Worm (Caenorhabditis elegans) whole organism, late embryonic: ENCODE measurements around the gene nsy-1.

Experiments used
- F13H6.1 ChIP-seq: sonication (generic microtip); optimal IDR thresholded peaks from 2 replicates; lab custom pipeline; 2016; ENCODE audit warnings: missing genetic modification characterization, missing compliant biosample characterization
- K09A11.1 ChIP-seq: sonication (generic microtip); optimal IDR thresholded peaks from 2 replicates; lab custom pipeline; 2017; ENCODE audit warnings: antibody characterized with exemption, mild to moderate bottlenecking, missing genetic modification characterization, missing compliant biosample characterization; ENCODE audit not compliant: insufficient read depth
- T23F11.4 ChIP-seq: fragments of 200-800 bp; sonication (Bioruptor generic); optimal IDR thresholded peaks from 2 replicates; lab custom pipeline; 2018; ENCODE audit warnings: mild to moderate bottlenecking, missing genetic modification characterization, missing compliant biosample characterization
- ahr-1 ChIP-seq: sonication (generic microtip); optimal IDR thresholded peaks from 2 replicates; lab custom pipeline; 2016; ENCODE audit warnings: missing genetic modification characterization, missing compliant biosample characterization
- ceh-19 ChIP-seq: fragments of 200-800 bp; sonication (Bioruptor generic); optimal IDR thresholded peaks from 2 replicates; lab custom pipeline; 2018; ENCODE audit warnings: mild to moderate bottlenecking, missing genetic modification characterization, missing compliant biosample characterization
- ceh-2 ChIP-seq: sonication (generic microtip); optimal IDR thresholded peaks from 2 replicates; lab custom pipeline; 2016; ENCODE audit warnings: missing genotype, missing genetic modification characterization, missing compliant biosample characterization
- ceh-22 ChIP-seq: sonication (generic microtip); optimal IDR thresholded peaks from 2 replicates; lab custom pipeline; 2017; ENCODE audit warnings: missing biosample characterization, missing genetic modification characterization
- ceh-24 ChIP-seq: sonication (generic microtip); optimal IDR thresholded peaks from 2 replicates; lab custom pipeline; 2016; ENCODE audit warnings: mild to moderate bottlenecking, missing genetic modification characterization, missing compliant biosample characterization
- ceh-30 ChIP-seq: fragments of 150-350 bp; optimal IDR thresholded peaks from 2 replicates; lab custom pipeline; 2014; ENCODE audit warnings: missing biosample characterization, missing genetic modification characterization
- ceh-31 ChIP-seq: sonication (generic microtip); optimal IDR thresholded peaks from 2 replicates; lab custom pipeline; 2016; ENCODE audit warnings: missing genetic modification characterization, missing compliant biosample characterization
- ceh-48 ChIP-seq: sonication (generic microtip); optimal IDR thresholded peaks from 2 replicates; lab custom pipeline; 2016; ENCODE audit warnings: missing genetic modification characterization, inconsistent platforms, missing compliant biosample characterization
- ceh-6 ChIP-seq: fragments of 200-800 bp; sonication (Bioruptor generic); optimal IDR thresholded peaks from 2 replicates; lab custom pipeline; 2018; ENCODE audit warnings: mild to moderate bottlenecking, missing genetic modification characterization, missing compliant biosample characterization
- ceh-9 ChIP-seq: sonication (generic microtip); optimal IDR thresholded peaks from 2 replicates; lab custom pipeline; 2016; ENCODE audit warnings: mild to moderate bottlenecking, missing genetic modification characterization, inconsistent platforms, missing compliant biosample characterization
- che-1 ChIP-seq: sonication (generic microtip); optimal IDR thresholded peaks from 2 replicates; lab custom pipeline; 2016; ENCODE audit warnings: mild to moderate bottlenecking, missing genetic modification characterization, missing compliant biosample characterization
- dmd-4 ChIP-seq: sonication (generic microtip); optimal IDR thresholded peaks from 2 replicates; lab custom pipeline; 2016; ENCODE audit warnings: borderline replicate concordance, missing genetic modification characterization, missing compliant biosample characterization
- dve-1 ChIP-seq: sonication (generic microtip); optimal IDR thresholded peaks from 2 replicates; lab custom pipeline; 2017; ENCODE audit warnings: antibody characterized with exemption, mild to moderate bottlenecking, missing genetic modification characterization, missing compliant biosample characterization
- elt-2 ChIP-seq: sonication (generic microtip); optimal IDR thresholded peaks from 2 replicates; lab custom pipeline; 2016; ENCODE audit warnings: missing genetic modification reagents, missing genetic modification characterization, missing compliant biosample characterization
- ets-4 ChIP-seq: sonication (generic microtip); optimal IDR thresholded peaks from 2 replicates; lab custom pipeline; 2016; ENCODE audit warnings: missing genetic modification characterization, missing compliant biosample characterization
- eyg-1 ChIP-seq: sonication (generic microtip); optimal IDR thresholded peaks from 2 replicates; lab custom pipeline; 2016; ENCODE audit warnings: missing genotype, missing genetic modification characterization, missing compliant biosample characterization
- fax-1 ChIP-seq: sonication (generic microtip); optimal IDR thresholded peaks from 2 replicates; lab custom pipeline; 2016; ENCODE audit warnings: missing genotype, missing genetic modification characterization, missing compliant biosample characterization
- fkh-10 ChIP-seq: fragments of 150-350 bp; optimal IDR thresholded peaks from 2 replicates; lab custom pipeline; 2014; ENCODE audit warnings: missing biosample characterization, missing genetic modification reagents, missing genetic modification characterization
- fkh-6 ChIP-seq: sonication (generic microtip); optimal IDR thresholded peaks from 2 replicates; lab custom pipeline; 2016; ENCODE audit warnings: missing genetic modification characterization, missing compliant biosample characterization
- hlh-13 ChIP-seq: fragments of 200-800 bp; sonication (Bioruptor generic); optimal IDR thresholded peaks from 2 replicates; lab custom pipeline; 2018; ENCODE audit warnings: mild to moderate bottlenecking, missing genetic modification characterization, missing compliant biosample characterization
- hlh-30 ChIP-seq: sonication (generic microtip); optimal IDR thresholded peaks from 2 replicates; lab custom pipeline; 2017; ENCODE audit warnings: antibody characterized with exemption, missing genetic modification characterization, missing compliant biosample characterization; ENCODE audit not compliant: insufficient read depth
- hlh-8 ChIP-seq: sonication (generic microtip); optimal IDR thresholded peaks from 2 replicates; lab custom pipeline; 2016; ENCODE audit warnings: missing genotype, missing genetic modification characterization, missing compliant biosample characterization
- madf-2 ChIP-seq: sonication (generic microtip); optimal IDR thresholded peaks from 2 replicates; lab custom pipeline; 2017; ENCODE audit warnings: missing genetic modification characterization, missing compliant biosample characterization
- mec-3 ChIP-seq: sonication (generic microtip); optimal IDR thresholded peaks from 2 replicates; lab custom pipeline; 2016; ENCODE audit warnings: borderline replicate concordance, missing genetic modification characterization, missing compliant biosample characterization
- nhr-11 ChIP-seq: fragments of 150-350 bp; optimal IDR thresholded peaks from 2 replicates; lab custom pipeline; 2014; ENCODE audit warnings: missing biosample characterization, missing genetic modification characterization
- pax-1 ChIP-seq: fragments of 150-350 bp; optimal IDR thresholded peaks from 2 replicates; lab custom pipeline; 2014; ENCODE audit warnings: missing biosample characterization, missing genetic modification characterization
- pros-1 ChIP-seq: fragments of 150-350 bp; optimal IDR thresholded peaks from 2 replicates; lab custom pipeline; 2014; ENCODE audit warnings: missing biosample characterization, missing genetic modification reagents, missing genetic modification characterization
- ref-2 ChIP-seq: sonication (generic microtip); optimal IDR thresholded peaks from 2 replicates; lab custom pipeline; 2016; ENCODE audit warnings: missing genetic modification characterization, missing compliant biosample characterization
- sox-4 ChIP-seq: sonication (generic microtip); optimal IDR thresholded peaks from 2 replicates; lab custom pipeline; 2017; ENCODE audit warnings: mild to moderate bottlenecking, missing genetic modification characterization, inconsistent platforms, missing compliant biosample characterization
- syd-9 ChIP-seq: sonication (generic microtip); optimal IDR thresholded peaks from 2 replicates; lab custom pipeline; 2016; ENCODE audit warnings: mild to moderate bottlenecking, missing genetic modification characterization, moderate library complexity, missing compliant biosample characterization
- tbx-7 ChIP-seq: sonication (generic microtip); optimal IDR thresholded peaks from 2 replicates; lab custom pipeline; 2016; ENCODE audit warnings: missing genotype, missing genetic modification characterization, missing compliant biosample characterization
- zip-5 ChIP-seq: sonication (generic microtip); optimal IDR thresholded peaks from 2 replicates; lab custom pipeline; 2016; ENCODE audit warnings: missing genetic modification characterization, missing compliant biosample characterization

Gene nsy-1

DNA sequence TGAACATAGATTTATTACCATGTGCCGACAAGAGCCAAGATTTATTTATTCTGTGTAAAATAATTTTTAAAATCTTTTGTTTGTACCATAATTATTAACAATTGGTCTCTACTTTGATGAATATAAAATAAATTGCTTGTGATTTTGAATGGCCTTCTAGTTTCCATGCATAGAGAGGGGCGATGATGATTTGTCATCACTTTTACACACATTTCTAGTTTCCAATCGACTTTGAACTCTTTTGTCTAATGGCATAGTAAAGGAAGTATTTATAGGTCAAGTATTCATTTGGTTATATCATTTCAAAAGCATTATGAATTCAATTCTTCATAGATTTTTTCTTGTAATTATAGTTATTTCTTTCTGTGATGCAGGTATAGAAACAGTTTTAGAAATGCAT lies 18.9 kb upstream of the nsy-1 start, which contains the start of gene F59A6.10:
Gene F59A6.10, plus strand, starts transcription at position 301 of the 400 bp plus-strand sequence.
- TF ChIP-seq fkh-6 (no peak), mec-3 (tag; lab: Kevin White, UChicago) (no peak), che-1 (tag; lab: Kevin White, UChicago) (no peak), pax-1 (tag; lab: Kevin White, UChicago) (no peak), fax-1 (tag; lab: Kevin White, UChicago) (no peak), ets-4 (no peak)

DNA sequence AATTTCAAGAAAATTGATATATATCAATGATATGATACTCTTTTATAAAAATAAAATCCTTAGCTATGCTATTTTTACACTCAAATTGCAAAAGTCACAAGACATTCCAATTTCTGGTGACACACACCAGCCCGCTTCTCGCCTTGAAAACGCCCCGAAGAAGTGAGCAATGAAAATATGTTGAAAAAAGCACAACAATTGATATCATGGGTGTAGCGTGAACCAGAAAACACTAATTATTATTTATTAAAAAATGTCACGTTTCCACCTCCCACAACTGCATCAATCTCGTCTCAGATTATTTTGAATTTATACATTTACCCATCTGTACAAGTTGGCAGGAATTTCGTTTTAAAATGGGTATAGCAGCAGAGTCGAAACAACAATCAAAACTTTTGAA lies 17.8 kb upstream of the nsy-1 start, which contains the start of gene F59A6.4:
Gene F59A6.4, plus strand, starts transcription at position 301 of the 400 bp plus-strand sequence.
- TF ChIP-seq fkh-6 (no peak), ceh-19 (GFP tag; lab: Kevin White, UChicago) (no peak), F13H6.1 (no peak), ahr-1 (tag; lab: Kevin White, UChicago) (no peak), pax-1 (tag; lab: Kevin White, UChicago) (no peak), ceh-48 (tag; lab: Kevin White, UChicago) (no peak), ceh-31 (tag; lab: Kevin White, UChicago) (no peak), fkh-10 (GFP tag; lab: Kevin White, UChicago) (no peak), mec-3 (tag; lab: Kevin White, UChicago) (no peak), dve-1 (tag; lab: Kevin White, UChicago) (no peak)
- TF ChIP-seq, all 69 proteins: peak for 0

DNA sequence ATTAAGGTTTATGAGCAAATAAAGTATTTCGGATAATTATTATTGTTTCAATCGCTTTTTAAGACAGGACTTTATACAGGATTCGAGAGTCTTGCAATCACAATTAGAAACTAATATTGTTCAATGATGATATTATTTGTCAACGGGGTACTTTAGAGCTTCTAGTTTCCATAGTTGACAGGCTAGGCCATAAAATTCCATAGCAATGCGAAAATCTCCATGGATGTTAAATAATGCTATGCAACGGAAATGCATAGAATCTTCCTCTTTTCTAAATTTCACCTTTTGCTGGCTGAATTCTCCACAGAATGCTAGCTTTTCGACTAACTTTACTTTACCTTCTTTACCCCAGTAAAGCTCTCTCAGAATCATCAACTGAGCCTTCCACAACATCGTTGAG lies 14.5 kb upstream of the nsy-1 start, which contains the start of gene F59A6.3:
Gene F59A6.3, plus strand, starts transcription at position 301 of the 400 bp plus-strand sequence.
- TF ChIP-seq syd-9 (no peak), ceh-22 (tag; lab: Kevin White, UChicago) (no peak), ceh-6 (GFP tag; lab: Kevin White, UChicago) (no peak), tbx-7 (no peak), ceh-48 (tag; lab: Kevin White, UChicago) (no peak), ets-4 (no peak), ceh-30 (tag; lab: Kevin White, UChicago) (no peak), elt-2 (tag; lab: Kevin White, UChicago) (no peak), ceh-9 (tag; lab: Kevin White, UChicago) (no peak), hlh-30 (tag; lab: Kevin White, UChicago) (no peak), madf-2 (tag; lab: Kevin White, UChicago) (no peak), hlh-13 (GFP tag; lab: Kevin White, UChicago) (no peak), ahr-1 (tag; lab: Kevin White, UChicago) (no peak), hlh-8 (tag; lab: Kevin White, UChicago) (no peak), dmd-4 (tag; lab: Kevin White, UChicago) (no peak)

DNA sequence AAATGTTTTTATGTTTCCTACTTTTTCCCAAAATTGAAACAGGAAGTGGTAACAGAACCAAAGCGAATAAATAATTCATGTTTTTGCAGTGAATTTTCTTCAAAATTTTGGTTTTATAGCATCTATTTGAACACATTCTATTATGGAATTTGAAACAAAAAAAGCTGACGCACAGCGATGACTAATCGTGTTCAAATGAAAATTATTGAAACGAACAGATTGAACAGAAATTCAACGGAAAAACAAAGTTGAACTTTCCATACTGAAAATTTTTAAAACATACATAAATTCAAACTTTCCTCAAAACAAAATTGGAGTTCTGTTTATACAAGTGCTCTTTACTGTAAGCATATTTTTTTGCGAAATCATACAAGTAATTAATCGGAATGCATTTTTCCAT lies 10.6 kb upstream of the nsy-1 start, which contains the start of gene F59A6.12:
Gene F59A6.12, minus strand, starts transcription at position 101 of the 400 bp plus-strand sequence.
- TF ChIP-seq F13H6.1 (no peak), ceh-2 (tag; lab: Kevin White, UChicago) (no peak), nhr-11 (tag; lab: Kevin White, UChicago) (no peak), ceh-24 (tag; lab: Kevin White, UChicago) (no peak), eyg-1 (tag; lab: Kevin White, UChicago) (no peak)
- TF ChIP-seq, all 69 proteins: peak for 0

DNA sequence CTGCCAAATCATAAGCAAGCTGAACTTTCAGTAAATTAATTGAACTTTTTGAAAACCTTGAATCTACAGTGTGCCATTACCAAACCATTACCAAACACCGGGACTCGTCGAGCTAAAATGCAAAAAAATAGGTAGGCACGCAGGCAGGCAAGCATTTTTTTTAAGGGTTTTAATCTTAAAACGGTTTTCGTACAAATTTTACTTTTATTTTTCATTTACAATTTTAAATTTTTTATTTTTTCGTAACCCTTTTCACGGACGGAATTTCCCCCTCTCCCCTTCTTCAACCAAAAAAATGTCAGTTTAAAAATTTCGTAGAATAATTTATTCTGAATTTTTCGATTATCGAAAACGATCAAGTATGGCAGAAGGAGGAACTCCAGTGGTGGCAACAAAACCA lies 8.2 kb upstream of the nsy-1 start, which contains the start of gene F59A6.2:
Gene F59A6.2, plus strand, starts transcription at position 301 of the 400 bp plus-strand sequence.
- no peak for TF ChIP-seq K09A11.1 (tag; lab: Kevin White, UChicago)
- no peak for TF ChIP-seq madf-2 (tag; lab: Kevin White, UChicago)
- no peak for TF ChIP-seq T23F11.4
- TF ChIP-seq zip-5 (tag; lab: Kevin White, UChicago): no peak
- no peak for TF ChIP-seq F13H6.1
- no peak for TF ChIP-seq ceh-22 (tag; lab: Kevin White, UChicago)
- no peak for TF ChIP-seq sox-4 (tag; lab: Kevin White, UChicago)
- TF ChIP-seq ceh-9 (tag; lab: Kevin White, UChicago): no peak
- no peak for TF ChIP-seq ceh-6 (GFP tag; lab: Kevin White, UChicago)
- TF ChIP-seq pros-1 (tag; lab: Kevin White, UChicago): no peak
- no peak for TF ChIP-seq syd-9
- no peak for TF ChIP-seq ref-2
- no peak for TF ChIP-seq ceh-2 (tag; lab: Kevin White, UChicago)
